Worm (Caenorhabditis elegans) whole organism, L4 larva: ENCODE results near the gene slc-9B.1.

Experiments
- F10B5.3 ChIP-seq: sonication (generic microtip); optimal IDR thresholded peaks from 2 replicates; lab custom pipeline; 2016; ENCODE audit warnings: mild to moderate bottlenecking, missing genetic modification characterization, missing compliant biosample characterization
- ZK546.5 ChIP-seq, 2 experiments: sonication (generic microtip); optimal IDR thresholded peaks; 2 replicates each; lab custom pipeline; 2017; ENCODE audit warnings: missing biosample characterization in 2 of 2, missing genetic modification characterization in 2 of 2
- arid-1 ChIP-seq: fragments of 200-800 bp; sonication (Bioruptor generic); conservative IDR thresholded peaks from 2 replicates; pipeline ENCODE4 v1.3.6; 2022; ENCODE audit warnings: missing genetic modification reagents, missing genetic modification characterization, missing compliant biosample characterization
- ceh-44 ChIP-seq: fragments of 200-800 bp; sonication (Bioruptor generic); IDR thresholded peaks from 2 replicates; pipeline ENCODE4 v1.3.6; 2022; ENCODE audit warnings: missing genetic modification reagents, missing genetic modification characterization, missing compliant biosample characterization
- ces-1 ChIP-seq: fragments of 150-350 bp; sonication (generic microtip); optimal IDR thresholded peaks from 4 replicates; lab custom pipeline; 2014; ENCODE audit warnings: missing biosample characterization, missing genetic modification reagents, missing genetic modification characterization
- fos-1 ChIP-seq: fragments of 150-350 bp; optimal IDR thresholded peaks from 2 replicates; lab custom pipeline; 2014; ENCODE audit warnings: missing biosample characterization, missing genetic modification characterization
- lin-13 ChIP-seq: fragments of 150-350 bp; optimal IDR thresholded peaks from 2 replicates; lab custom pipeline; 2014; ENCODE audit warnings: missing biosample characterization, missing genetic modification reagents, missing genetic modification characterization
- lin-15B ChIP-seq: fragments of 150-350 bp; sonication (generic microtip); optimal IDR thresholded peaks from 3 replicates; lab custom pipeline; 2014; ENCODE audit warnings: missing biosample characterization, missing genetic modification characterization
- lin-38 ChIP-seq: fragments of 200-800 bp; sonication (Bioruptor generic); IDR thresholded peaks from 2 replicates; pipeline ENCODE4 v1.3.6; 2022; ENCODE audit warnings: missing genetic modification reagents, missing genetic modification characterization, missing compliant biosample characterization
- mep-1 ChIP-seq: fragments of 150-350 bp; sonication (generic microtip); optimal IDR thresholded peaks from 3 replicates; lab custom pipeline; 2014; ENCODE audit warnings: missing biosample characterization, missing genetic modification characterization
- nhr-76 ChIP-seq: fragments of 150-350 bp; optimal IDR thresholded peaks from 2 replicates; lab custom pipeline; 2014; ENCODE audit warnings: missing biosample characterization, missing genetic modification characterization
- snpc-4 ChIP-seq: fragments of 150-350 bp; optimal IDR thresholded peaks from 2 replicates; lab custom pipeline; 2014; ENCODE audit warnings: missing biosample characterization, missing genetic modification characterization
- vab-7 ChIP-seq: fragments of 200-800 bp; sonication (Bioruptor generic); IDR thresholded peaks from 2 replicates; pipeline ENCODE4 v1.3.6; 2022; ENCODE audit warnings: missing genetic modification reagents, missing genetic modification characterization, missing compliant biosample characterization

- TF ChIP-seq F10B5.3 (no peak), nhr-76 (tag; lab: Kevin White, UChicago) (no peak), lin-13 (GFP tag; lab: Kevin White, UChicago) (no peak), ces-1 (GFP tag; lab: Kevin White, UChicago) (no peak), lin-38 (GFP tag; lab: Robert Waterston, UW) (no peak), vab-7 (no peak), snpc-4 (tag; lab: Kevin White, UChicago) (no peak), mep-1 (tag; lab: Kevin White, UChicago) (no peak), arid-1 (GFP tag; lab: Robert Waterston, UW) (no peak), ZK546.5 (tag; optimal IDR thresholded peaks at IDR 0.05; lab: Kevin White, UChicago) (no peak), ceh-44 (GFP tag; lab: Robert Waterston, UW) (no peak), lin-15B (tag; lab: Kevin White, UChicago) (no peak), fos-1 (tag; lab: Kevin White, UChicago) (no peak)
Measured at ce11 chrX:10240939-10241338, 38.5 kb upstream of the slc-9B.1 start, which contains the start of gene str-74.
